Fruit fly (Drosophila melanogaster): ENCODE results near the gene galla-2.

The galla-2 gene

DNA sequence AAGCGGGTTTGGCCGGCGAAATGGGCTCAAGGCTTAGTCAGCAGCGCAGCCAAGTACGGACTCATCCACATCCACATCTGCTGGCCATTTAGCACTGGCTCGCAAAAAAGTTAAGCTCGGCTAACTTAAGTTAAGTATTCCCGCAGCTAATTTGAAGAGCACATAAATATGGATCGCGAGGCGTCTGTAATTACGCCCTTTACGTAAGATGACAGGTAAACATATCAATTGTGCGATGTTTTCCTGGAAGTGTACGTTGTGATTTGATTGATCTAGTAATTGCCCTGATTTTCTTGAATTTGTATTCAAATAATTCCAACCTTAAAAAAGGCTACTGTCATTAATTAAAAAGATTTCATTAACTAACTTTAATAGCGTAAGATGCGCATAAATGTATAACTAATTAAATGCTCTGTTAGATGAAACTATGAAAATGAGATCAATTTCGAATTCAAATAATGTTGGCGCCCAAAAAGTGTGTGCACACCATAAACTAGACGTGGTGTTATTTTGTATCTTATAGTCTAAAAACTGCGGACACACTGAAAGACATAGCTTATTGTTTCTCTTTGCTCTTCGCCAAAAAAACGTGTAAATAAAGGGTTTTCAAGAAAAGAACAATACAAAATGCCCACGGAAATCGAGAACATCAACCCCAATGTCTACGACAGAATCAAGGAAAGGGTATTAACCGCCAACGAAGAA lies at the start of gene galla-2, which contains the start of gene CG6409:
galla-2 (plus strand) TSS at position 555 of the 705 bp plus-strand sequence.
CG6409 (minus strand) TSS at position 51 of the 705 bp plus-strand sequence.
- no peak for TF ChIP-seq insv (optimal IDR thresholded peaks at IDR 0.05)

DNA sequence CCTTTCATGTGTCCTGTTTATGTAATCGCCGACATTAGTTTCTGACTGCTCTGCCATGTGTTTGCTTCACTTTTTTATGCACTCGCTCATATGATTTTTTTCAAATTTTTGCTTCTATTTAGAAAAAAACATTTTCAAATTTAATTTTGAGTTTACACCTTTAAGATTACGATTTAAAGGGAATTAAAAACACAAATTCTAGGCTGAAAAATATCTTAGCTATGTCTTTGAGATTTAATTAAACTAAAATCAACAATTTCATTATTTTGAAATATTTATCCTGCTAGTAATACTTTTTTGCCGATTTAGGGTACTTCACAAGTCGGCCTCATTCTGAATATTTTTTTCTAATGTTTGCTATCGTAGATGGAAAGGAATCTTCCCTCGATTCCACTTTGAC lies 49.5 kb upstream of the galla-2 start:
- no peak for TF ChIP-seq insv (optimal IDR thresholded peaks at IDR 0.05)
- no peak for TF ChIP-seq Sin3A (optimal IDR thresholded peaks at IDR 0.05)
- TF ChIP-seq psq (optimal IDR thresholded peaks at IDR 0.05), result no peak
- no peak for TF ChIP-seq Myc (optimal IDR thresholded peaks at IDR 0.05)
- no peak for TF ChIP-seq h (optimal IDR thresholded peaks at IDR 0.05)
- no peak for TF ChIP-seq ttk (optimal IDR thresholded peaks at IDR 0.05)

DNA sequence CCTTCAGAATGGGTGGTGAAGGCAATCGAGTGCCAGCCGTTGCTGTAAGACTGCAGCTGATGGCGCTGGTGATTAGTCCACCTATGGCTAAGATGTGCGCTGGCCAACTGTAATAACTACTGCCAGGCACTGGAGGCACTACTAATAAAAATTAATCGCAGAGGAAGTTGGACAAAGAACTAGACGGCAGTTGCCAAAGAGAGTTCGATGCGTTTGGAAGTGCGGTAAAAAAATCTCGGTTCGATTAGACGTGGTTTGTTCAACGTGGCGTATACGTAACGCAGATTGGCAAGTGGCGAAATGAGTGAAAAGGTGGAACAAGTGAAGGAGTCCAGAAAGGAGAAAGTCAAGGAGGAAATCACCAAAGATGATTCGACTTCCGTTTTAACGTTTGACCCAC lies 47.5 kb upstream of the galla-2 start, which contains the start of gene tna:
tna (plus strand) TSS at position 301 of the 400 bp plus-strand sequence.
- TF ChIP-seq insv (optimal IDR thresholded peaks at IDR 0.05) (no peak), Myc (optimal IDR thresholded peaks at IDR 0.05) (no peak), Sin3A (optimal IDR thresholded peaks at IDR 0.05) (no peak), ttk (optimal IDR thresholded peaks at IDR 0.05) (no peak), psq (optimal IDR thresholded peaks at IDR 0.05) (no peak), h (optimal IDR thresholded peaks at IDR 0.05) (no peak)

DNA sequence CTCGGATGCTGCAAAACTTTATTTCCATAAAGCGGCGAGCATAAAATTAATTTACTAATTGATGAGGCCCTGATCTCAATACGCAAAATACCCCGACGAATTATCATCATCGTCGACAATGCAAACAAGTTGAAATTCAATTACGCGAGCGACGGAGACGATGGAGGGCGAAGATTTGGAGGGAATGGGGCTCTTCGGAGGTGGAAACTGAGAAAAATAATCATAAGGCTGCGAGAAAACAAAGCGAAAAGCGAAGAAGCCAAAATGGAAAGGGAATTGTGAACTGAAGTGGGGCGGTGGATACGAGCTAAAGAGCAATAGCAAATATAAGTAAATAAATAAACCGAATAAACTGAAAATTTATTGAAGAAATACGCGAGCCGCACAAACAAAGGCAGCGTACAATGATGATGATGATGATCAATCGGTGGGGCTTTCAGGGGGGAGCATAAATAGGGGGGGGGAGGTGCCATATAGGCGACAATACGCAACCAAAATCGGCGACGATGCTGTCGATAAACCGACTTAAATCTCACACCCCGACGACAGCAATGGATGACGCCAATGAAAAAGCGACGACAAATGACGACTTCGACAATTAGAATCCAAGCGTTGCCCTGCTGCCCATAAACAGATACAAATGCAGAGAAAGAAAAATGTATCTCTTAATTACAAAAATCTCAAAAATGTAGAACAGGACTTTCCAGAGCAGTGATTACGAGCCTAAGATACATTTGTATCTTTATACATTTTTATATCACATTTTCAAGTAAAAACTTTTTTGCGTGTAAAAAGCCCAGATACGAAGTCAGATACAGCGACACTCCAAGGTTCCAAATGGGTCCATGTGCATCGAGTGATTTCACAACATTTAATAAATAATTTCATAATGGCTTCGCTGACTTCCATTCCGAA lies 44.6 kb upstream of the galla-2 start:
- no peak for TF ChIP-seq Sin3A (optimal IDR thresholded peaks at IDR 0.05)
- TF ChIP-seq psq (optimal IDR thresholded peaks at IDR 0.05), result no peak
- TF ChIP-seq Myc (optimal IDR thresholded peaks at IDR 0.05), result no peak
- no peak for TF ChIP-seq h (optimal IDR thresholded peaks at IDR 0.05)
- no peak for TF ChIP-seq ttk (optimal IDR thresholded peaks at IDR 0.05)

DNA sequence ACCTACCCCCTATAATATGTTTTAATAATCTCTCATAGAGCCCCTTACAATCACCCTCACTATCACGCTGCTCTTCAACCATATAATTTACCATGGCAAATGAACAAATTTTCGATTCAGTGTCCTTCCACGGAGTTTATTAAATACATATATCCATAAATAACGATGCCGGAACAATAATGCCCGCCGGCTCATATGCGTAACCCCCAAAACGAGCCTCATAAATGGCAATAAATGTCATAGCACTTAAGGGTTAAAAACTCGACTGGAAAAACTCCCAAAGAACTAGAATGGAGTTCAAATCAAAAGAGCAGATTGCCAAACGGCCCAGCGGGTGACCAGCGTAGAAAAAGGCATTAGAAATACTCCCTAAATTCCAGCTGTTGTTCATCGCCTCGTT lies 41.8 kb upstream of the galla-2 start:
- TF ChIP-seq Sin3A (optimal IDR thresholded peaks at IDR 0.05) (no peak), insv (optimal IDR thresholded peaks at IDR 0.05) (no peak), h (optimal IDR thresholded peaks at IDR 0.05) (no peak), ttk (optimal IDR thresholded peaks at IDR 0.05) (no peak), psq (optimal IDR thresholded peaks at IDR 0.05) (no peak), Myc (optimal IDR thresholded peaks at IDR 0.05) (no peak)

DNA sequence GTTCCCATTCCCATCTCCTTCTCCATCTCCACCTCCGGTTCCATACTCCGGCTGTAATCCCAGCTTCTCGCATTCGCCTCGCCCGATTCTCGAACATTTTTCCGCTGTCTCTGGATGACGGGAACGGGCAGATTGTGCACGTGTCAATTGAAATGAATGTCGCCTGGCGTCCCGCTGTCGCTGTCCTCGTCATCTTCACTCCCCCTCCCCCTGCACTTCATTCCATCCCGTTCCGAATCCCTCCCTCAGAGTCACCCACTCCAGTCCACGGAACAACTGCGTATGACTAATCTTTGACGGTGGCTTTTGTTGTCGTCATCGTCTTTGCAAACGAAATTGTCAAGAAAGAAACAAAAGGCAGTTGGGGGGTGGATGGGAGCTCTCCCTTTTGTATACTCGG lies 40.8 kb upstream of the galla-2 start:
- no peak for TF ChIP-seq Sin3A (optimal IDR thresholded peaks at IDR 0.05)

DNA sequence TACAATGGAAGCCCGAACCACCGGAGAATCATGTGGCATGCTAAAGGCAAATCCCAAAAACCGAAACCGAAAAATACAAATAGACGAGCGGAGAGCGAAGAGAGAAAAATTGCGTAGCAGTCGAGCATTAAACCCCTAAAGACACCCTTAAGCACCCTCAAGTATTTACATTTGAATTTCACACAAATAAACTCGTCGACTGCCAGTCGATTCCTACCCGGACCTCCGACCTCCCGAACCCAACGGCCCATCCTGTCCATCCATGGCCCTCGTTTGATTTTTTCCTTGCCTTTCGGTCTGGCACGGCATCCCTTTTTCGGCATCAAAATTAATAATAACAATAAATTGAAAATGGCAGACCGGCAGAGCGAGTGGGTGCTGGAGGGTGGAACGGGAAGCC lies 39.9 kb upstream of the galla-2 start:
- TF ChIP-seq insv (optimal IDR thresholded peaks at IDR 0.05) (no peak), h (optimal IDR thresholded peaks at IDR 0.05) (no peak), Sin3A (optimal IDR thresholded peaks at IDR 0.05) (no peak), psq (optimal IDR thresholded peaks at IDR 0.05) (no peak), Myc (optimal IDR thresholded peaks at IDR 0.05) (no peak), ttk (optimal IDR thresholded peaks at IDR 0.05) (no peak)

DNA sequence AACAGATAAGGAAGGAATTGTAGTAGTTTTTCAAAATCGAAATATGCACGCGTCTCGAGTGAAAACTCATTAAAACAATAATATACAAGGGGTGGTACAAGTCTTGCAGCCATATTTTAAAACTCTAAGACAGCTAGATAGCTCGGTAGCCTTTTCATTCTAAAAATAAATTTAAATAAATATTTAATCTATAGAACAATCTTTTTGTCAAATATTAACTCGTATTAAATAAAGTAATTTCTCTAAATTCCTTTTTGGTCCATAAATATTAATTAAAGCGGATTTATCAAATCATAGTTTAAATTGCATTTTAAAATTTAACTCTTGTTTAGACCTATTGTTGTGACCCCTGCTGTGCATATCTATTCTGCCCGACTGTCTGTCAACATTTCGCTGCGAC lies 39.4 kb upstream of the galla-2 start:
- TF ChIP-seq psq (optimal IDR thresholded peaks at IDR 0.05) (no peak), h (optimal IDR thresholded peaks at IDR 0.05) (no peak), ttk (optimal IDR thresholded peaks at IDR 0.05) (no peak)

DNA sequence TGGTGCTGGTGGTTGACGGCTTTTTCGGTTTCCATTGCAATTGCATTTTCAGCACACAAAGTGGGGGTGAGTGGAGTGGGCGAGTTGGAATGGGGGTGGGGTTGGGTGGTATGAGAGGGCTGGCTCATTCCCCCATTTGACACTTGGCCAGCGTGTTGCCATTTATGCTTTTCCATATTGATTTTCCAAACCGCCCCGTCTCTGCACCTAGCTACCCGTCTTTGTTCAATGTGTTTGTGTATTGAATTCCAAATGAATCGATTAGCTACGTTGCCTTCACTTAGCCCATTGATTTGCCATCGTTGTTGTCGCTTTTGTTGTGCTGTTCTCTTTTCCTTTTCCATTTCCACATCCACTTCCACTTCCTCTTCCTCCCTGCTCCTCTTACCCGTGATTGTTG lies 39.0 kb upstream of the galla-2 start:
- TF ChIP-seq psq (optimal IDR thresholded peaks at IDR 0.05), result no peak
- TF ChIP-seq ttk (optimal IDR thresholded peaks at IDR 0.05), result no peak
- TF ChIP-seq insv (optimal IDR thresholded peaks at IDR 0.05), result no peak
- TF ChIP-seq Sin3A (optimal IDR thresholded peaks at IDR 0.05), result no peak
- TF ChIP-seq h (optimal IDR thresholded peaks at IDR 0.05), result no peak
- TF ChIP-seq Myc (optimal IDR thresholded peaks at IDR 0.05), result no peak

DNA sequence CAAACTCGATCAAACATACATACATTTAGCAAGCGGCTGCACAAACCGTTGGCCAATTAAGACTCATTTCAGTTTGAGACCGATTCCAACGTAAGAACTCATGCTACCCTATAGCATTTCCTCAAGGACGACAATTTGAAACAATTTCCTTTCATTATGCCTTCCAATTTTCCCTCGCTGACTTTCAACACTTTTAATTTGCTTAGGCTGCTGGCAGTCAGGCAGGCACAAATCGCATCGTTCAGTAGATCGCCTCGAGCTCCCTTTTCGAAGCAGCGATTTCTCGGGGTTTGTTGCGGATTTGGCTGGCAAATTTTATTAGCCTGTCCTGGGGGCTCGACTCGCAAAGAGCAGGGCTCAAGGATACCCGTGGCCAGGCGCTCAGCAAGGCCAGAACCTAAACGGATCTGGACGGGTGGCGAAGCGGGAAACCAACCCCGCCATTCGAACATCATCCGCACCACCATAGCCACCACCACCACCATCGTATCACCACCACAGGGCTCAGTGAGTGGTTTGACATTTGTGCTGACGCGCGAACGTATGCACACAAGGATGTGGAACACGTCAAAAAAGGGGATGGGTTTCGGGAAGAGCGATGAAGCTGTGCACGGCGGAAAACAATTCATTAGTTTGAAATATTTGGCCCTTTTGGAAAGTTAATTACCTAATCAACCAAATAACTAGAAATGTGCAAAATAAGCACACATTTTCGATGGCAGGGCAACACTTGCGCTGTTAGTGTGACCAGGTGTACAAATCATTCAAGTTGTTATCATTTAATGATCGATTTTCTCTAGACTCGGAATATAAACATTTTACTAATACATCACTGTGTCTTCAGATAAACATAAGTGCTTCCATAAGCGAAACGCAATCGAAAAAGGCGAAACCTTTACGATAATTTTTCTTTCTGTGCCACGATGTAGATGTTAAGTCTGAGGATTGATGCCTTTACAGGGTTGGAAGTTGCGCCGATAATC lies 37.9 kb upstream of the galla-2 start:
- no peak for TF ChIP-seq Myc (optimal IDR thresholded peaks at IDR 0.05)

DNA sequence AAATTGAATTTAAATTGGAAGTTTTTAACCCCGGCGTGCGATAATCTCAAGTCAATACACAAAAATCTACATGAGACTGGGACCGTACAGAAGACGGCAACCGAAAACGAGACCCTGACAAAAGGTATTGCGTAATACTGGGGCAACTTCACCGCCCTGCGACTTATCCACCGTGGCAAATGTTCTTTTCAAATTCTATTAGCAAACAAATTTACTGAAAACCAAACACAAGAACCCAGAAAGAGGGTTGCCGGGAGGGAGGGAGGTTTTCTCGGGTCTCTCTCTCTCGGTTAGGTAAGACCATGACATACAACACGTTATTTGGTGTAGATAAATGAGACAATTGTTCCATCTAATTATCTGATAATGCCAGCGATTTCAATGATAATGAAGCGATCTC lies 36.9 kb upstream of the galla-2 start:
- TF ChIP-seq ttk (optimal IDR thresholded peaks at IDR 0.05), result no peak
- TF ChIP-seq psq (optimal IDR thresholded peaks at IDR 0.05), result no peak
- no peak for TF ChIP-seq Sin3A (optimal IDR thresholded peaks at IDR 0.05)
- no peak for TF ChIP-seq Myc (optimal IDR thresholded peaks at IDR 0.05)
- TF ChIP-seq h (optimal IDR thresholded peaks at IDR 0.05), result no peak
- TF ChIP-seq insv (optimal IDR thresholded peaks at IDR 0.05), result no peak

All from Kc167 (cell line).